Worm (Caenorhabditis elegans) whole organism, L4 larva: ENCODE measurements around the gene acl-7.

Source experiments
- F44E2.7 ChIP-seq: fragments of 200-800 bp; sonication (Bioruptor generic); IDR thresholded peaks from 2 replicates; pipeline ENCODE4 v2.1.2; 2022; ENCODE audit warnings: missing genetic modification characterization, missing compliant biosample characterization
- F49E8.2 ChIP-seq: sonication (generic microtip); optimal IDR thresholded peaks from 2 replicates; lab custom pipeline; 2016; ENCODE audit warnings: missing compliant biosample characterization, mild to moderate bottlenecking, missing genetic modification characterization, borderline replicate concordance
- Y5F2A.4 ChIP-seq: fragments of 200-800 bp; sonication (Bioruptor generic); optimal IDR thresholded peaks from 2 replicates; lab custom pipeline; 2018; ENCODE audit warnings: mild to moderate bottlenecking, missing genetic modification characterization, missing compliant biosample characterization
- ceh-82 ChIP-seq: sonication (generic microtip); optimal IDR thresholded peaks from 2 replicates; lab custom pipeline; 2017; ENCODE audit warnings: missing biosample characterization, missing genetic modification characterization
- daf-12 ChIP-seq: fragments of 150-350 bp; optimal IDR thresholded peaks from 2 replicates; lab custom pipeline; 2014; ENCODE audit warnings: missing biosample characterization, missing genetic modification reagents, missing genetic modification characterization
- dpl-1 ChIP-seq: fragments of 150-350 bp; optimal IDR thresholded peaks from 2 replicates; lab custom pipeline; 2014; ENCODE audit warnings: missing biosample characterization, missing genetic modification reagents, missing genetic modification characterization
- fos-1 ChIP-seq: fragments of 150-350 bp; optimal IDR thresholded peaks from 2 replicates; lab custom pipeline; 2014; ENCODE audit warnings: missing biosample characterization, missing genetic modification characterization
- hif-1 ChIP-seq, 2 experiments: sonication (generic microtip); optimal IDR thresholded peaks; 2 replicates each; lab custom pipeline; 2016 to 2017; ENCODE audit warnings: missing compliant biosample characterization in 2 of 2, missing genetic modification characterization in 2 of 2, missing genetic modification reagents in 2 of 2, missing genotype in 2 of 2, mild to moderate bottlenecking in 1 of 2
- nhr-11 ChIP-seq: fragments of 150-350 bp; optimal IDR thresholded peaks from 2 replicates; lab custom pipeline; 2014; ENCODE audit warnings: missing biosample characterization, missing genetic modification characterization
- nhr-28 ChIP-seq: fragments of 150-350 bp; optimal IDR thresholded peaks from 2 replicates; lab custom pipeline; 2014; ENCODE audit warnings: missing biosample characterization, missing genetic modification characterization
- zag-1 ChIP-seq: fragments of 150-350 bp; optimal IDR thresholded peaks from 2 replicates; lab custom pipeline; 2014; ENCODE audit warnings: missing biosample characterization, missing genetic modification characterization
- zip-2 ChIP-seq: fragments of 150-350 bp; optimal IDR thresholded peaks from 2 replicates; lab custom pipeline; 2014; ENCODE audit warnings: missing biosample characterization, missing genetic modification characterization

- TF ChIP-seq nhr-11 (tag; lab: Kevin White, UChicago) (no peak), dpl-1 (no peak), nhr-28 (peak; percentile 13), Y5F2A.4 (GFP tag; lab: Kevin White, UChicago) (no peak), zag-1 (no peak), F49E8.2 (tag; lab: Kevin White, UChicago) (no peak), fos-1 (tag; lab: Kevin White, UChicago) (no peak), F44E2.7 (GFP tag; lab: Robert Waterston, UW) (no peak), daf-12 (no peak), ceh-82 (tag; lab: Kevin White, UChicago) (no peak), zip-2 (tag; lab: Kevin White, UChicago) (no peak), hif-1 (tag; optimal IDR thresholded peaks at IDR 0.05; lab: Kevin White, UChicago) (no peak)
Measured at ce11 chrII:12799364-12799763, 16.9 kb downstream of the acl-7 start.
